Worm (Caenorhabditis elegans) whole organism, L3 larva: ENCODE results near the gene K10D11.4.

Source experiments
- R02D3.7 ChIP-seq: fragments of 150-350 bp; optimal IDR thresholded peaks from 2 replicates; lab custom pipeline; 2014; ENCODE audit warnings: missing biosample characterization, missing genetic modification characterization
- ZK546.5 ChIP-seq: sonication (generic microtip); optimal IDR thresholded peaks from 2 replicates; lab custom pipeline; 2017; ENCODE audit warnings: missing biosample characterization, missing genetic modification characterization
- aly-2 ChIP-seq: fragments of 150-350 bp; optimal IDR thresholded peaks from 2 replicates; lab custom pipeline; 2014; ENCODE audit warnings: missing biosample characterization, missing genetic modification characterization
- ama-1 ChIP-seq: fragments of 150-350 bp; optimal IDR thresholded peaks from 2 replicates; lab custom pipeline; 2018
- ceh-16 ChIP-seq: sonication (generic microtip); optimal IDR thresholded peaks from 2 replicates; lab custom pipeline; 2017; ENCODE audit warnings: missing biosample characterization, missing genetic modification characterization
- ceh-28 ChIP-seq: fragments of 150-350 bp; optimal IDR thresholded peaks from 2 replicates; lab custom pipeline; 2014; ENCODE audit warnings: missing biosample characterization, missing genetic modification reagents, missing genetic modification characterization
- ceh-82 ChIP-seq: fragments of 150-350 bp; optimal IDR thresholded peaks from 2 replicates; lab custom pipeline; 2014; ENCODE audit warnings: missing biosample characterization, missing genetic modification characterization
- ceh-9 ChIP-seq: sonication (generic microtip); optimal IDR thresholded peaks from 2 replicates; lab custom pipeline; 2018; ENCODE audit warnings: missing biosample characterization, missing genetic modification characterization
- daf-12 ChIP-seq: fragments of 150-350 bp; optimal IDR thresholded peaks from 2 replicates; lab custom pipeline; 2014; ENCODE audit warnings: missing biosample characterization, missing genetic modification reagents, missing genetic modification characterization
- egl-27 ChIP-seq: sonication (generic microtip); optimal IDR thresholded peaks from 4 replicates; lab custom pipeline; 2017; ENCODE audit warnings: missing biosample characterization, missing genetic modification reagents, missing genetic modification characterization
- egl-5 ChIP-seq: fragments of 150-350 bp; optimal IDR thresholded peaks from 2 replicates; lab custom pipeline; 2017; ENCODE audit warnings: missing biosample characterization, missing genetic modification reagents, missing genetic modification characterization, inconsistent platforms
- elt-1 ChIP-seq: fragments of 150-350 bp; optimal IDR thresholded peaks from 2 replicates; lab custom pipeline; 2014; ENCODE audit warnings: missing biosample characterization, missing genetic modification characterization
- elt-2 ChIP-seq: sonication (generic microtip); optimal IDR thresholded peaks from 2 replicates; lab custom pipeline; 2016; ENCODE audit warnings: missing genetic modification reagents, mild to moderate bottlenecking, missing genetic modification characterization, missing compliant biosample characterization
- eor-1 ChIP-seq, 2 experiments: fragments of 150-350 bp; optimal IDR thresholded peaks; 2 replicates each; lab custom pipeline; 2014 to 2018; ENCODE audit warnings: missing biosample characterization in 2 of 2, missing genetic modification characterization in 2 of 2
- fkh-10 ChIP-seq: sonication (generic microtip); optimal IDR thresholded peaks from 2 replicates; lab custom pipeline; 2017; ENCODE audit warnings: missing biosample characterization, missing genetic modification reagents, missing genetic modification characterization
- fkh-2 ChIP-seq: fragments of 150-350 bp; optimal IDR thresholded peaks from 2 replicates; lab custom pipeline; 2014; ENCODE audit warnings: missing biosample characterization, missing genetic modification reagents, missing genetic modification characterization
- fos-1 ChIP-seq: fragments of 150-350 bp; optimal IDR thresholded peaks from 2 replicates; lab custom pipeline; 2014; ENCODE audit warnings: missing biosample characterization, missing genetic modification characterization
- hmg-11 ChIP-seq: sonication (generic microtip); optimal IDR thresholded peaks from 2 replicates; lab custom pipeline; 2016; ENCODE audit warnings: missing genetic modification characterization, missing compliant biosample characterization
- jun-1 ChIP-seq: fragments of 150-350 bp; optimal IDR thresholded peaks from 2 replicates; lab custom pipeline; 2014; ENCODE audit warnings: missing biosample characterization, missing genetic modification reagents, missing genetic modification characterization
- lin-15B ChIP-seq: fragments of 150-350 bp; optimal IDR thresholded peaks from 2 replicates; lab custom pipeline; 2014; ENCODE audit warnings: missing biosample characterization, missing genetic modification characterization
- lin-39 ChIP-seq: fragments of 150-350 bp; optimal IDR thresholded peaks from 2 replicates; lab custom pipeline; 2018; ENCODE audit warnings: missing biosample characterization, missing genetic modification reagents, missing genetic modification characterization
- mdl-1 ChIP-seq: fragments of 150-350 bp; optimal IDR thresholded peaks from 2 replicates; lab custom pipeline; 2014; ENCODE audit warnings: missing biosample characterization, missing genetic modification characterization
- mml-1 ChIP-seq: fragments of 150-350 bp; sonication (generic microtip); optimal IDR thresholded peaks from 3 replicates; lab custom pipeline; 2014; ENCODE audit warnings: missing biosample characterization, missing genetic modification characterization
- nfya-1 ChIP-seq: sonication (generic microtip); optimal IDR thresholded peaks from 2 replicates; lab custom pipeline; 2017; ENCODE audit warnings: missing genetic modification characterization, mild to moderate bottlenecking, missing compliant biosample characterization, antibody characterized with exemption, moderate library complexity; ENCODE audit not compliant: insufficient read depth
- nhr-11 ChIP-seq: fragments of 150-350 bp; optimal IDR thresholded peaks from 2 replicates; lab custom pipeline; 2014; ENCODE audit warnings: missing biosample characterization, missing genetic modification characterization
- nhr-12 ChIP-seq: fragments of 150-350 bp; optimal IDR thresholded peaks from 2 replicates; lab custom pipeline; 2014; ENCODE audit warnings: missing biosample characterization, missing genetic modification characterization
- nhr-23 ChIP-seq: fragments of 150-350 bp; optimal IDR thresholded peaks from 2 replicates; lab custom pipeline; 2014; ENCODE audit warnings: missing biosample characterization, missing genetic modification reagents, missing genetic modification characterization
- nhr-237 ChIP-seq: fragments of 150-350 bp; optimal IDR thresholded peaks from 2 replicates; lab custom pipeline; 2014; ENCODE audit warnings: missing biosample characterization, missing genetic modification characterization
- nhr-25 ChIP-seq: sonication (generic microtip); optimal IDR thresholded peaks from 2 replicates; lab custom pipeline; 2017; ENCODE audit warnings: missing biosample characterization, missing genetic modification characterization
- nhr-67 ChIP-seq: fragments of 150-350 bp; optimal IDR thresholded peaks from 2 replicates; lab custom pipeline; 2014; ENCODE audit warnings: missing biosample characterization, missing genetic modification characterization
- nhr-77 ChIP-seq: fragments of 150-350 bp; optimal IDR thresholded peaks from 2 replicates; lab custom pipeline; 2014; ENCODE audit warnings: missing biosample characterization, missing genetic modification characterization
- pha-4 ChIP-seq: fragments of 150-350 bp; optimal IDR thresholded peaks from 2 replicates; lab custom pipeline; 2014; ENCODE audit warnings: missing biosample characterization, missing genetic modification reagents, missing genetic modification characterization
- pqm-1 ChIP-seq: fragments of 150-350 bp; optimal IDR thresholded peaks from 2 replicates; lab custom pipeline; 2017; ENCODE audit warnings: missing biosample characterization, missing genetic modification characterization, inconsistent platforms
- skn-1 ChIP-seq: fragments of 150-350 bp; optimal IDR thresholded peaks from 2 replicates; lab custom pipeline; 2014; ENCODE audit warnings: missing biosample characterization, missing genetic modification characterization
- snpc-4 ChIP-seq: fragments of 150-350 bp; optimal IDR thresholded peaks from 2 replicates; lab custom pipeline; 2014; ENCODE audit warnings: missing biosample characterization, missing genetic modification characterization
- tbx-2 ChIP-seq: sonication (generic microtip); optimal IDR thresholded peaks from 2 replicates; lab custom pipeline; 2016; ENCODE audit warnings: mild to moderate bottlenecking, missing genetic modification characterization, missing compliant biosample characterization
- unc-39 ChIP-seq: sonication (generic microtip); optimal IDR thresholded peaks from 4 replicates; lab custom pipeline; 2017; ENCODE audit warnings: missing biosample characterization, missing genetic modification characterization
- unc-62 ChIP-seq: fragments of 150-350 bp; sonication (generic microtip); optimal IDR thresholded peaks from 4 replicates; lab custom pipeline; 2014; ENCODE audit warnings: missing biosample characterization, missing genetic modification reagents, missing genetic modification characterization
- zag-1 ChIP-seq: fragments of 150-350 bp; optimal IDR thresholded peaks from 2 replicates; lab custom pipeline; 2014; ENCODE audit warnings: missing biosample characterization, missing genetic modification characterization
- ztf-11 ChIP-seq: fragments of 150-350 bp; optimal IDR thresholded peaks from 2 replicates; lab custom pipeline; 2014; ENCODE audit warnings: missing biosample characterization, missing genetic modification characterization
- ztf-4 ChIP-seq: fragments of 150-350 bp; optimal IDR thresholded peaks from 2 replicates; lab custom pipeline; 2014; ENCODE audit warnings: missing biosample characterization, missing genetic modification characterization

Gene K10D11.4

DNA sequence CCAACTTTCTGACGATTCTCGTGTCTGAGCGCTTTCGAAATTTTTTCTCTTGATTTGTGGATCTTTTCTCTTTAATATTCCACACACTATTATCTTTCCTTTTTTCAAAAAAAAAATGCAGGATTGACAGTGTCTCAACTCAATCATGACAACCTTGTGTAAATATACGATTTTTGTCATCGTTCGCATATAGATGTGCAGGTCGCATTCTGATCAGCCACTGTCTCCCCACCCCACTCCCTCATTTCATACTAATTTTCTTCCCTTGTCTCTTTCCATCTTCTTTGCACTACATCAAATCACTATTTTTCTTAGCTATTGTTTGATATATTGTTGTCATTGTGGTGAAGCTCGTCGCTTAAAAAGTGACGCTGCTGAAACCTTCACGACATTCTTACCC lies 41.0 kb upstream of the K10D11.4 start:
- TF ChIP-seq nhr-237 (tag; lab: Kevin White, UChicago) (no peak), ama-1 (peak; percentile 25), nhr-67 (tag; lab: Kevin White, UChicago) (no peak)

DNA sequence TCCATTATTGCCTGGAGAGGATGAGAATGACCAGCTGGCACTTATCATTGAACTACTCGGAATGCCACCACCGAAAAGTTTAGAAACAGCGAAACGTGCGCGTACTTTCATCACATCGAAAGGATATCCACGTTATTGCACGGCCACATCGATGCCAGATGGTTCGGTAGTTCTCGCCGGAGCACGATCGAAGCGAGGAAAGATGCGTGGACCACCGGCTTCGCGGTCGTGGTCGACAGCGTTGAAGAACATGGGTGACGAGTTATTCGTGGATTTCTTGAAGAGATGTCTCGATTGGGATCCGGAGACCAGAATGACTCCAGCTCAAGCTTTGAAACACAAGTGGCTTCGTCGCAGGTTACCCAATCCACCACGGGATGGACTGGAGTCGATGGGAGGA lies 39.2 kb upstream of the K10D11.4 start:
- TF ChIP-seq nhr-237 (tag; lab: Kevin White, UChicago) (no peak), nhr-12 (no peak), daf-12 (no peak), fkh-10 (GFP tag; lab: Kevin White, UChicago) (no peak), snpc-4 (tag; lab: Kevin White, UChicago) (no peak), skn-1 (tag; lab: Kevin White, UChicago) (no peak), pqm-1 (tag; lab: Kevin White, UChicago) (no peak), fos-1 (no peak), zag-1 (tag; lab: Kevin White, UChicago) (no peak), hmg-11 (tag; lab: Kevin White, UChicago) (no peak), jun-1 (no peak)

DNA sequence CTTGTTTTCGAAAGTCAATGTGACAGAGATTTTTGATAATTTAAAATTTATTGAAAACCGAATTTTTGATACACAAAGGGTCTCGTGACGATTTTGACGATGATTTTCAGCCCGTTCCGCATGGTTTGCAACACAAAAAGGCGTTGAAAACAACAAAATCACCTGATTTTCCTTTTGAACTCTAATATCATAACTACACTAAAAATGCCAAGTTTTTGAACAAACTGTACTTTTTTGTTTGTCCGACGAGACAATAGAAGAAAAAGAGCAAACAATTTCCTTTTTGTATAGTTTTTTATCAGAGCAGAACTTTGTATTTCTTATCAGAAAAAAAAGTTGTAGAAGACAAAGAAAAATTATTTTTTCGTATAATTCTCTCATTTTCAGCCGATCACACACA lies 37.9 kb upstream of the K10D11.4 start:
- no peak for TF ChIP-seq R02D3.7 (tag; lab: Kevin White, UChicago)
- peak; percentile 64 for TF ChIP-seq pha-4 (tag; lab: Kevin White, UChicago)
- TF ChIP-seq pqm-1 (tag; lab: Kevin White, UChicago), result peak; percentile 43
- no peak for TF ChIP-seq unc-39
- no peak for TF ChIP-seq mdl-1
- peak; percentile 59 for TF ChIP-seq elt-2 (tag; lab: Kevin White, UChicago)
- no peak for TF ChIP-seq egl-27
- no peak for TF ChIP-seq ztf-11 (tag; lab: Kevin White, UChicago)
- no peak for TF ChIP-seq ztf-4 (tag; lab: Kevin White, UChicago)

DNA sequence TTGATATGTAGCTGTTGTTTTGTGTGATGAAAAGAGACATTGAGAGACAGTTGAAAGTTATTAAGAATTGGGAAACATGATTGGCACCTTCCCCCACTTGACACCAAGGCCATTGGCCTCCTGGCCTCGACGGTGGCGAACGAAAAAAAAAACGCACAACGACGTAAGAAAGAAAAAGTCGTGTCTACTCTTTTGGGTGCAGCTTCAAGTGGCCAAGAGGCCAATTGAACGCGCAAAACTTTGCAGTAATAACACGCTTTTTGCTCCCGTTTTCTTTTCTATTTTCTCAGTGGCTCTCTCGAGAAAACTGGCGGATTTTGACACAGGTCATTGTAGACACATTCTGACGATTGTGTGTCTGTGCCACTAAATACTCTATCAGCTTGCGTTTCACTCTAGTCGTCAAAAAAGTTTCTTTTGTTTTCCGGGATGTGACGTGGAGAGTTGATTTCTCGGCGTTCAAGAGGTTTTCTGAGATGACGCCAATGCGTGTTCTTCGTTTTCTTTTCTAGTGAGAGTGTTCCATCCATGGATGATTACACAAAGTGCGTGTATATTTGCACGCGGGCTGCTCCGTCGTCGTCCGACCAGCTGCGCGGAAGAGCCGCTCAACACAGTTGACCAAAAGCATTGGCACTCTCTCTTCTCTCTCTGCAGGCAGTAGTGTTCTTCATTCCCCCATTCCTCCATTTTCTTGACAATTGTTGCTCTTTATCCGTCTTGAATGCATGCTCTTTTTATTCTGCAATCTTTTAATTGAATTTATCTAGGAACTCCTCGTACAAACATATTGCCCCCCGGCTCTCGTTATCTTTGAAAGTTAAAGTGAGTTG lies 36.4 kb upstream of the K10D11.4 start:
- TF ChIP-seq egl-5 (tag; lab: Kevin White, UChicago) (no peak), aly-2 (tag; lab: Kevin White, UChicago) (no peak), ZK546.5 (no peak), pha-4 (tag; lab: Kevin White, UChicago) (peak; percentile 15), lin-15B (tag; lab: Kevin White, UChicago) (no peak), mml-1 (tag; lab: Kevin White, UChicago) (no peak), egl-27 (no peak), ama-1 (no peak), elt-1 (no peak), snpc-4 (tag; lab: Kevin White, UChicago) (no peak), unc-62 (GFP tag; lab: Kevin White, UChicago) (no peak), nhr-77 (tag; lab: Kevin White, UChicago) (no peak), zag-1 (tag; lab: Kevin White, UChicago) (no peak), eor-1 (tag; optimal IDR thresholded peaks at IDR 0.05; lab: Kevin White, UChicago) (no peak), pqm-1 (tag; lab: Kevin White, UChicago) (no peak), nfya-1 (peak; percentile 18), ztf-11 (tag; lab: Kevin White, UChicago) (no peak), fkh-10 (GFP tag; lab: Kevin White, UChicago) (no peak), nhr-25 (tag; lab: Kevin White, UChicago) (peak; percentile 54), jun-1 (no peak), nhr-12 (no peak)

DNA sequence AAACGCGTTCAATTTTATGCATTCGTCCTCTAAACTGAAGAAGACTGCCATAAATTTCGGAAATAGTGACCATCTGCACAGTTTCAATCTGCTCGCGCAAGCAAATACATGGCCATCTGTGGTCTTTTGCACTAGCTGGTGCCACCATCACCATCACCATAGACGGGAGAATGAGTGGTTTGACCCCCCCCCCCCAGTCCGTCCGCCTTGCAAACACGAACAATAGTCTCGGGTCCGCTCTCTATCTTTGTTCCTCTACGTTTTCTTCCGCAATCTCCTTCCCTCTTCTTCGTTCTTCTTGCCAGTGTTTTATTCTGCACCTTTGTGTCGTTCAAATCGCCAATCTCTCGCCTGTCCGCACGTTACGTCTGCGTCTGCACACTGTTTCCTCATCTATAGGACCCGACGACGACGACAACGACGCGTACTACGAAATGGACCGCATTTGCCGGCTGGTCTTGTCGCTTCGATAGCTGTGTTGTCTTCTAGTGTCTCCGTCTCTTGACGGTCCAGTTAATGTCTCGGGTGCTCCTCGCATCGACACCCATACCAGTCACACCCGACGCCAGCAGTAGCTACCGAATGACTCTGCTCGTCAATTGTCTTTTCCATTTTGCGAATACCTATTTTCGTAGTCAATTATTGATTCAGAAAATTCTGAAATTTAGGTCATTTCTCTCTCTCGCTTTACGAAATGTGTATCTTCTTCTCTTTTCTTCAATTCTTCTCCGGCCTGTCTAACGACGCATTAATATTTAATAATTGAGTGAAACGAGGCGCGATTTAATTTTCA lies 35.6 kb upstream of the K10D11.4 start:
- TF ChIP-seq ceh-82 (no peak), nhr-23 (tag; lab: Kevin White, UChicago) (peak; percentile 4), ama-1 (no peak), nhr-11 (tag; lab: Kevin White, UChicago) (no peak), egl-5 (tag; lab: Kevin White, UChicago) (no peak), ceh-9 (tag; lab: Kevin White, UChicago) (no peak), pqm-1 (tag; lab: Kevin White, UChicago) (no peak), R02D3.7 (tag; lab: Kevin White, UChicago) (no peak), eor-1 (tag; optimal IDR thresholded peaks at IDR 0.05; lab: Kevin White, UChicago) (no peak), fkh-2 (tag; lab: Kevin White, UChicago) (no peak), skn-1 (tag; lab: Kevin White, UChicago) (no peak), elt-1 (no peak), elt-2 (tag; lab: Kevin White, UChicago) (no peak), nhr-77 (tag; lab: Kevin White, UChicago) (no peak), mml-1 (tag; lab: Kevin White, UChicago) (no peak), daf-12 (no peak), lin-15B (tag; lab: Kevin White, UChicago) (peak; percentile 10), lin-39 (peak; percentile 34), snpc-4 (tag; lab: Kevin White, UChicago) (no peak), unc-62 (GFP tag; lab: Kevin White, UChicago) (no peak), nhr-67 (tag; lab: Kevin White, UChicago) (no peak), tbx-2 (tag; lab: Kevin White, UChicago) (no peak), nfya-1 (peak; percentile 32), ceh-16 (tag; lab: Kevin White, UChicago) (no peak), ztf-11 (tag; lab: Kevin White, UChicago) (no peak), ceh-28 (no peak)
